Fruit fly (Drosophila melanogaster): ENCODE results near the gene Sf3b2.

- no peak for TF ChIP-seq Sin3A (optimal IDR thresholded peaks at IDR 0.05)
- TF ChIP-seq insv (optimal IDR thresholded peaks at IDR 0.05), result no peak
- TF ChIP-seq Myc (optimal IDR thresholded peaks at IDR 0.05), result no peak
- TF ChIP-seq psq (optimal IDR thresholded peaks at IDR 0.05), result no peak
- no peak for TF ChIP-seq ttk (optimal IDR thresholded peaks at IDR 0.05)
These were observed 29.2 kb upstream of the Sf3b2 start for dm6 chr2L:3057951-3058771.

Data from Kc167 (cell line).